Worm (Caenorhabditis elegans) whole organism, L3 larva: ENCODE data around the gene T11G6.3.

Source experiments
- fkh-10 ChIP-seq: sonication (generic microtip); optimal IDR thresholded peaks from 2 replicates; lab custom pipeline; 2017; ENCODE audit warnings: missing biosample characterization, missing genetic modification reagents, missing genetic modification characterization
- fkh-2 ChIP-seq: fragments of 150-350 bp; optimal IDR thresholded peaks from 2 replicates; lab custom pipeline; 2014; ENCODE audit warnings: missing biosample characterization, missing genetic modification reagents, missing genetic modification characterization
- lin-15B ChIP-seq: fragments of 150-350 bp; optimal IDR thresholded peaks from 2 replicates; lab custom pipeline; 2014; ENCODE audit warnings: missing biosample characterization, missing genetic modification characterization
- mdl-1 ChIP-seq: fragments of 150-350 bp; optimal IDR thresholded peaks from 2 replicates; lab custom pipeline; 2014; ENCODE audit warnings: missing biosample characterization, missing genetic modification characterization
- nhr-28 ChIP-seq: fragments of 150-350 bp; optimal IDR thresholded peaks from 2 replicates; lab custom pipeline; 2014; ENCODE audit warnings: missing biosample characterization, missing genetic modification characterization
- pha-4 ChIP-seq: fragments of 150-350 bp; optimal IDR thresholded peaks from 2 replicates; lab custom pipeline; 2014; ENCODE audit warnings: missing biosample characterization, missing genetic modification reagents, missing genetic modification characterization
- pqm-1 ChIP-seq: fragments of 150-350 bp; optimal IDR thresholded peaks from 2 replicates; lab custom pipeline; 2017; ENCODE audit warnings: missing biosample characterization, missing genetic modification characterization, inconsistent platforms
- ztf-4 ChIP-seq: fragments of 150-350 bp; optimal IDR thresholded peaks from 2 replicates; lab custom pipeline; 2014; ENCODE audit warnings: missing biosample characterization, missing genetic modification characterization

DNA sequence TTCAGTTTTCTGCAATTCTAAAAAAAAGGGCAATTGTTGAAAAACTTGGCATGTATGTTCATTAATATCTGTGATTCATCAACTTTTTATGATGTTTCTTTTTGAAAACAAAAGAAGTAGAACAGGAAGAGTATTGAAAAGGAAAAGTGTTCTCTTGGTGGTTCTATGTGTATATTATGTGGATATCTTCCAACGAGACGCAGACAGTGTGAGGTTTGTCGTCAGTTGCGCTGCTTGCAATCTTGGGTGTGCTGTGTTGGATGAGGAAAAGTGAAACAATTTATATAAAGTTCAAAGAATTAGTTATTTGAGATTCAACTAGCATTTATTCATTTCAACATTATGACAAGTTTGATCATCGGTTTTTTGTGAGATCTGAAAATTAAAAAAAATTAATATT is 2.6 kb downstream of the T11G6.3 start:
- no peak for TF ChIP-seq fkh-2 (tag; lab: Kevin White, UChicago)
- no peak for TF ChIP-seq ztf-4 (tag; lab: Kevin White, UChicago)
- TF ChIP-seq pha-4 (tag; lab: Kevin White, UChicago): peak; percentile 53
- TF ChIP-seq nhr-28 (tag; lab: Kevin White, UChicago): no peak
- no peak for TF ChIP-seq lin-15B
- TF ChIP-seq mdl-1: no peak
- TF ChIP-seq pqm-1 (tag; lab: Kevin White, UChicago): no peak
- TF ChIP-seq fkh-10 (GFP tag; lab: Kevin White, UChicago): no peak
